Fruit fly (Drosophila melanogaster) whole organism, adult: ENCODE measurements around the gene CG7386.

Source experiments
- CG11617 ChIP-seq: fragments of 200-800 bp; sonication (Bioruptor generic); optimal IDR thresholded peaks from 2 replicates; lab custom pipeline; 2017; ENCODE audit warnings: mild to moderate bottlenecking, missing biosample characterization, missing genetic modification reagents, missing genetic modification characterization
- CG12768 ChIP-seq: fragments of 200-800 bp; sonication (Bioruptor generic); optimal IDR thresholded peaks from 2 replicates; lab custom pipeline; 2017; ENCODE audit warnings: missing biosample characterization, missing genetic modification characterization, mild to moderate bottlenecking, moderate library complexity, missing genetic modification reagents
- CG14711 ChIP-seq: fragments of 200-800 bp; sonication (Bioruptor generic); optimal IDR thresholded peaks from 2 replicates; lab custom pipeline; 2018; ENCODE audit warnings: missing biosample characterization, mild to moderate bottlenecking, missing genetic modification characterization, moderate library complexity
- CG1620 ChIP-seq: fragments of 200-800 bp; sonication (Bioruptor generic); optimal IDR thresholded peaks from 2 replicates; lab custom pipeline; 2016; ENCODE audit warnings: missing biosample characterization, missing genetic modification characterization
- CG33017 ChIP-seq: fragments of 200-800 bp; sonication (Bioruptor generic); optimal IDR thresholded peaks from 2 replicates; lab custom pipeline; 2018; ENCODE audit warnings: missing biosample characterization, mild to moderate bottlenecking, missing genetic modification characterization, moderate library complexity
- CG5204 ChIP-seq: fragments of 200-800 bp; sonication (Bioruptor generic); optimal IDR thresholded peaks from 2 replicates; lab custom pipeline; 2016; ENCODE audit warnings: missing biosample characterization, missing genetic modification characterization
- CG7045 ChIP-seq: fragments of 200-800 bp; sonication (Bioruptor generic); optimal IDR thresholded peaks from 2 replicates; lab custom pipeline; 2017; ENCODE audit warnings: missing biosample characterization, mild to moderate bottlenecking, missing genetic modification characterization
- CG7101 ChIP-seq: fragments of 200-800 bp; sonication (Bioruptor generic); optimal IDR thresholded peaks from 2 replicates; lab custom pipeline; 2018; ENCODE audit warnings: missing biosample characterization, mild to moderate bottlenecking, missing genetic modification characterization, moderate library complexity
- Hr96 ChIP-seq: fragments of 200-800 bp; sonication (Bioruptor generic); optimal IDR thresholded peaks from 2 replicates; lab custom pipeline; 2016; ENCODE audit warnings: missing biosample characterization, missing genetic modification characterization
- Mnt ChIP-seq: fragments of 200-800 bp; sonication (Bioruptor generic); optimal IDR thresholded peaks from 2 replicates; lab custom pipeline; 2016; ENCODE audit warnings: missing biosample characterization, mild to moderate bottlenecking, missing genetic modification characterization
- cic ChIP-seq: fragments of 200-800 bp; sonication (Bioruptor generic); optimal IDR thresholded peaks from 2 replicates; lab custom pipeline; 2017; ENCODE audit warnings: missing biosample characterization, mild to moderate bottlenecking, missing genetic modification characterization, moderate library complexity
- kay ChIP-seq: fragments of 200-800 bp; sonication (Bioruptor generic); peaks from one replicate; lab custom pipeline; 2016; ENCODE audit warnings: missing biosample characterization, missing genetic modification characterization, borderline replicate concordance
- tj ChIP-seq: fragments of 200-800 bp; sonication (Bioruptor generic); optimal IDR thresholded peaks from 3 replicates; lab custom pipeline; 2017; ENCODE audit warnings: missing biosample characterization, mild to moderate bottlenecking, missing genetic modification characterization, moderate library complexity
- toe ChIP-seq: fragments of 200-800 bp; sonication (Bioruptor generic); optimal IDR thresholded peaks from 2 replicates; lab custom pipeline; 2016; ENCODE audit warnings: missing biosample characterization, missing genetic modification characterization

CG7386 gene

dm6 chr3L:6232261-6232660 is 42.7 kb downstream of the CG7386 start, which contains the start of gene CG13299:
TSS of gene CG13299 (minus strand) at chr3L:6232361.
- no peak for TF ChIP-seq Mnt (GFP tag; lab: Kevin White, UChicago)
- TF ChIP-seq kay (GFP tag; lab: Kevin White, UChicago): no peak
- no peak for TF ChIP-seq CG1620 (GFP tag; lab: Kevin White, UChicago)
- no peak for TF ChIP-seq CG7101
- no peak for TF ChIP-seq Hr96 (GFP tag; lab: Kevin White, UChicago)
- TF ChIP-seq CG12768 (GFP tag; lab: Kevin White, UChicago): no peak

dm6 chr3L:6233281-6233680 is 43.7 kb downstream of the CG7386 start, which contains the start of gene BG642312:
TSS of gene BG642312 (minus strand) at chr3L:6233381.
- TF ChIP-seq Hr96 (GFP tag; lab: Kevin White, UChicago) (no peak), CG14711 (no peak), CG7045 (GFP tag; lab: Kevin White, UChicago) (no peak), CG33017 (no peak), Mnt (GFP tag; lab: Kevin White, UChicago) (no peak), cic (GFP tag; lab: Kevin White, UChicago) (no peak), CG5204 (GFP tag; lab: Kevin White, UChicago) (no peak), CG11617 (no peak), CG1620 (GFP tag; lab: Kevin White, UChicago) (no peak), kay (GFP tag; lab: Kevin White, UChicago) (no peak)

dm6 chr3L:6234035-6234434 is 44.5 kb downstream of the CG7386 start, which contains the start of gene CG42714:
TSS of gene CG42714 (minus strand) at chr3L:6234056.
- TF ChIP-seq CG33017 (no peak), toe (GFP tag; lab: Kevin White, UChicago) (no peak), tj (GFP tag; lab: Kevin White, UChicago) (no peak)

dm6 chr3L:6239968-6240367 is 50.4 kb downstream of the CG7386 start, which contains the start of gene CG10226:
TSS of gene CG10226 (minus strand) at chr3L:6240068.
- no peak for TF ChIP-seq CG7045 (GFP tag; lab: Kevin White, UChicago)
